Worm (Caenorhabditis elegans) whole organism, L4 larva: ENCODE measurements around the gene B0273.115.

ENCODE experiments used
- fkh-10 ChIP-seq: fragments of 150-350 bp; optimal IDR thresholded peaks from 2 replicates; lab custom pipeline; 2014; ENCODE audit warnings: missing biosample characterization, missing genetic modification reagents, missing genetic modification characterization
- hlh-11 ChIP-seq: fragments of 200-800 bp; sonication (Bioruptor generic); optimal IDR thresholded peaks from 2 replicates; lab custom pipeline; 2018; ENCODE audit warnings: mild to moderate bottlenecking, missing genetic modification characterization, missing compliant biosample characterization
- lin-39 ChIP-seq: fragments of 150-350 bp; optimal IDR thresholded peaks from 2 replicates; lab custom pipeline; 2014; ENCODE audit warnings: missing biosample characterization, missing genetic modification reagents, missing genetic modification characterization
- lsy-2 ChIP-seq, 2 experiments: fragments of 150-350 bp in 1 of 2; sonication (generic microtip) in 1 of 2; optimal IDR thresholded peaks; 2 replicates each; lab custom pipeline; 2014 to 2017; ENCODE audit warnings: missing biosample characterization in 2 of 2, missing genetic modification characterization in 2 of 2
- mdl-1 ChIP-seq, 2 experiments: fragments of 150-350 bp in 1 of 2; sonication (generic microtip) in 1 of 2; optimal IDR thresholded peaks; 2 replicates each; lab custom pipeline; 2014 to 2017; ENCODE audit warnings: missing biosample characterization in 2 of 2, missing genetic modification characterization in 2 of 2
- snpc-4 ChIP-seq: fragments of 150-350 bp; optimal IDR thresholded peaks from 2 replicates; lab custom pipeline; 2014; ENCODE audit warnings: missing biosample characterization, missing genetic modification characterization
- tag-97 ChIP-seq: fragments of 200-800 bp; sonication (Bioruptor generic); IDR thresholded peaks from 2 replicates; pipeline ENCODE4 v1.3.6; 2022; ENCODE audit warnings: missing genetic modification characterization, missing compliant biosample characterization
- zag-1 ChIP-seq: fragments of 150-350 bp; optimal IDR thresholded peaks from 2 replicates; lab custom pipeline; 2014; ENCODE audit warnings: missing biosample characterization, missing genetic modification characterization

- TF ChIP-seq tag-97 (GFP tag; lab: Robert Waterston, UW) = no peak
- no peak for TF ChIP-seq lin-39 (tag; lab: Kevin White, UChicago)
- TF ChIP-seq fkh-10 (GFP tag; lab: Kevin White, UChicago) = no peak
- no peak for TF ChIP-seq zag-1
- no peak for TF ChIP-seq snpc-4 (tag; lab: Kevin White, UChicago)
- no peak for TF ChIP-seq hlh-11
- TF ChIP-seq mdl-1 (tag; optimal IDR thresholded peaks at IDR 0.05; lab: Kevin White, UChicago) = no peak
- TF ChIP-seq lsy-2 (tag; optimal IDR thresholded peaks at IDR 0.05; lab: Kevin White, UChicago) = no peak
These were observed 14.5 kb downstream of the B0273.115 start, which contains the start of gene T11F8.4 for ce11 chrIV:5476468-5476867.
